Worm (Caenorhabditis elegans): Measurements from ENCODE around the gene Y116A8C.37.

The Y116A8C.37 gene

DNA sequence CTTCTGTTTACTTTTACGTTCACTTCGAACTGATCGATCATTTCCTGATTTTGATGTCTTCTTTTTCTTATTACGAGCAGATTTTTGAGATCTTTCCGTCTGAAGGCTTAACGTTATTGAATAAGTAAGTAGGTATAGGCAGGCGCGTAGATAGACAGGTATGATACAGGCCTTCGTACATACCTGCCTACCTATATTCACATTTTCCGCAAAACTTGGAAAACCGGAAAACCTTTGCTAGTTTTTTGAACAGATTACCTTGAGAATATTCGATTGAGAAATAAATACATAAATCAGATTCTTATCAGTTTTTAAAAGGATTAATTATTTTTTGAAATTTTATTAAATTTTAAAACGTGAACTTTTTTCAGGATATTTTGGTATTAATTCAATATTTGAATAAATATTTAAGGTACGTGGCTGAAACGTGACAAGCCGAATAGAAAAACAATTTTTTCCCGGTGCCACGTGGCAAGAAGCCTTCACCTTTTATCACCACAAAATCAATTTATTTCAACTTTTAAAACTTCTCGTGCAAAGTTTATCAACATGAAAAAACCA is at the start of gene Y116A8C.37, which contains the start of gene Y116A8C.38:
TSS of gene Y116A8C.37 (minus strand) at position 101 of the 561 bp plus-strand sequence.
TSS of gene Y116A8C.38 (plus strand) at position 511 of the 561 bp plus-strand sequence.
- TF ChIP-seq hlh-1 (tag; optimal IDR thresholded peaks at IDR 0.05), result no peak

- TF ChIP-seq ceh-39 (tag; optimal IDR thresholded peaks at IDR 0.05) (no peak), lin-13 (tag; optimal IDR thresholded peaks at IDR 0.05) (no peak), hlh-1 (tag; optimal IDR thresholded peaks at IDR 0.05) (no peak)
These were observed 48.6 kb upstream of the Y116A8C.37 start for ce11 chrIV:17179565-17179964.

DNA sequence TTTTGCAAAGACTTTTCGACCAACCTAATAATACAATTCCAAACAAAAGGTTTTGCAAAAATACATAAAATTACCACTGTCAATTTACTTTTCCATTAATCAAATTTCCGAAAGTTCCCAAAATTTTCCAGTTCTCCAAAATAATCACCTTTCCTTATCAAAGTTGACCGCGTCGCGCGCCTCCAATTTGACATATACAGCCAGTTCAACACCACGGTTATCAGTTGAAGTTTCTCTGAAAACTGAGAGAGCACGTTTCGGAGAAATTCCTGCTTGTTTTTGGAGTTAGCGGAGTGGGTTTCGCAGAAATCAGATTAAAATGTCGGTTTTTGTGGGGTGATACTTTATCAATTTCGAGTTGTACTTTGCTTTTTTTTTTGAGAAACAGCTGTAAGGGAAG is 48.1 kb upstream of the Y116A8C.37 start:
- TF ChIP-seq flh-1 (GFP tag; optimal IDR thresholded peaks at IDR 0.05) (no peak), drap-1 (GFP tag; optimal IDR thresholded peaks at IDR 0.05) (no peak), hlh-1 (tag; optimal IDR thresholded peaks at IDR 0.05) (no peak), zip-8 (tag; optimal IDR thresholded peaks at IDR 0.05) (no peak), pha-4 (tag; optimal IDR thresholded peaks at IDR 0.05) (no peak), sem-2 (GFP tag; optimal IDR thresholded peaks at IDR 0.05) (no peak)

ce11 chrIV:17176177-17176576 is 45.2 kb upstream of the Y116A8C.37 start, which contains the start of gene C52D10.3:
Gene C52D10.3 (plus strand): TSS chrIV:17176477.
- TF ChIP-seq M03D4.4 (tag; optimal IDR thresholded peaks at IDR 0.05) (no peak), pha-4 (tag; optimal IDR thresholded peaks at IDR 0.05) (no peak), sptf-1 (tag; optimal IDR thresholded peaks at IDR 0.05) (no peak), snpc-4 (tag; optimal IDR thresholded peaks at IDR 0.05) (no peak), sem-2 (GFP tag; optimal IDR thresholded peaks at IDR 0.05) (no peak), zip-8 (tag; optimal IDR thresholded peaks at IDR 0.05) (no peak), unc-39 (tag; optimal IDR thresholded peaks at IDR 0.05) (no peak), unc-62 (GFP tag; optimal IDR thresholded peaks at IDR 0.05) (no peak), ham-2 (GFP tag; optimal IDR thresholded peaks at IDR 0.05) (no peak)

DNA sequence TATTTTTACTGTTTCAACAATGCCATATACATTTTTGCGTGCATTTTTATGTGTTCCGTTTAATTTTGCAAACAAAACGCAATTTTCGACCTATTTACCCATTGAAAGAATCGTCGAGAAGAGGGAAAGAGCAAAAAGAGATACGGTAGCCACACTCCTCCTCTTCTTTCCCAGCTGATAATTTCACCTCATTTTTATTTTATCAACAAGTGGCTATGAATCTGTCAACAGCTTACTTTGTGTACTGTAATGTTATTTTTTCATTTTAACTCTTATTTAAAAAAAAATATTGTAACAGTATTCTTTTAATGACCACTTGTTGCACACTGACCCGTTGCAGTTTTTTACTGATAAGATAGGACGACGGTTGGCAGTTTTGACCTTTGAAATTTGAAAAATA is 44.0 kb upstream of the Y116A8C.37 start:
- no peak for TF ChIP-seq ceh-83 (GFP tag; optimal IDR thresholded peaks at IDR 0.05)
- TF ChIP-seq mab-5 (tag; optimal IDR thresholded peaks at IDR 0.05), result no peak
- no peak for TF ChIP-seq ham-2 (GFP tag; optimal IDR thresholded peaks at IDR 0.05)
- TF ChIP-seq unc-39 (tag; optimal IDR thresholded peaks at IDR 0.05), result no peak
- no peak for TF ChIP-seq nhr-12 (tag; optimal IDR thresholded peaks at IDR 0.05)
- TF ChIP-seq cnd-1 (tag; optimal IDR thresholded peaks at IDR 0.05), result no peak
- TF ChIP-seq pha-4 (tag; optimal IDR thresholded peaks at IDR 0.05), result no peak

DNA sequence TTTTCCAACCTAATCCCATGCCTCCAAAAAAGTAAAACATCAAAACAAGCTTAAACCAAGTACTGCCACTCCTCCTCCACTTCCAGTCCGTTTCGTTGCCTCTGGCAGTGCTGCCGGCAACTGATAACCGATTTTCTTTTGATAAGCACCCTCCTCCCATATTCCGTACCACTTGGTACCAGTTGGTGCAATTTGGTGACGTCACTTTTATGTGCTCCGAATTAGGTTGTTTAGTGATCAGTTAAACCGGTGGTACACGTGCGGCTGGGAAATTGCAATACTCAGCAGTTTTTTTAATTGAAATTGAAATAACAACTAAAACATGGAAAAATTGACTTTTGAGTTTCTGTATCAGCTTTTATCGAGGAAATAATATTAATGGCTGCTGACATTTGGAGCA is 43.2 kb upstream of the Y116A8C.37 start:
- TF ChIP-seq lin-32 (GFP tag; optimal IDR thresholded peaks at IDR 0.05) (no peak), unc-62 (GFP tag; optimal IDR thresholded peaks at IDR 0.05) (no peak), tbx-8 (GFP tag; optimal IDR thresholded peaks at IDR 0.05) (no peak), M03D4.4 (tag; optimal IDR thresholded peaks at IDR 0.05) (no peak), cnd-1 (tag; optimal IDR thresholded peaks at IDR 0.05) (no peak), nhr-2 (tag; optimal IDR thresholded peaks at IDR 0.05) (no peak), sem-2 (GFP tag; optimal IDR thresholded peaks at IDR 0.05) (no peak), nhr-237 (tag; optimal IDR thresholded peaks at IDR 0.05) (no peak), hlh-1 (tag; optimal IDR thresholded peaks at IDR 0.05) (no peak), nhr-28 (tag; optimal IDR thresholded peaks at IDR 0.05) (no peak), unc-120 (tag; optimal IDR thresholded peaks at IDR 0.05; ENCODE audit: poor library complexity, severe bottlenecking) (no peak), ceh-83 (GFP tag; optimal IDR thresholded peaks at IDR 0.05) (no peak), snpc-4 (tag; optimal IDR thresholded peaks at IDR 0.05) (no peak), ztf-11 (tag; optimal IDR thresholded peaks at IDR 0.05) (no peak)

DNA sequence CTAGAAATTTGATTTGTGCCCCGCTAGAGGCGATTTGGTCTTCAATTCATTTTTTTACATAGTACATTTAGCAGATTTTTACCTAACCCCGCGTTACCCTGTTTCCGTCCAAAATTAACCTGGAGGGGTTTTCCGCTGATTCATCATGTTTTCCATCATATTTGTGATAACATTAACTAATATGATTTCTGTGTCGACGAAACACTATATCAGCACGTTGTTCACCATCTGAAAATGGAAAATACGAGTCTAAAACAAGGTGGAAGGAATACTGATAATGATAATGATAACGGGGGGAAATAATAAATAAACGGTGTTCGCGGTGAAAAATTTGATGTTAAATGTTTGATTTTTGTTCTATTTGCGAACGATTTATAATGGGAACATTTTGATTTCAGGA is 40.8 kb upstream of the Y116A8C.37 start:
- TF ChIP-seq unc-39 (tag; optimal IDR thresholded peaks at IDR 0.05), result no peak
- TF ChIP-seq mep-1 (tag; optimal IDR thresholded peaks at IDR 0.05), result no peak
- no peak for TF ChIP-seq sem-2 (GFP tag; optimal IDR thresholded peaks at IDR 0.05)
- no peak for TF ChIP-seq ham-2 (GFP tag; optimal IDR thresholded peaks at IDR 0.05)
- TF ChIP-seq nhr-12 (tag; optimal IDR thresholded peaks at IDR 0.05), result no peak
- TF ChIP-seq tbx-8 (GFP tag; optimal IDR thresholded peaks at IDR 0.05), result no peak
- no peak for TF ChIP-seq hlh-1 (tag; optimal IDR thresholded peaks at IDR 0.05)
- TF ChIP-seq cnd-1 (tag; optimal IDR thresholded peaks at IDR 0.05), result no peak
- no peak for TF ChIP-seq pha-4 (tag; optimal IDR thresholded peaks at IDR 0.05)
- no peak for TF ChIP-seq elt-1 (tag; optimal IDR thresholded peaks at IDR 0.05; ENCODE audit: borderline replicate concordance, insufficient read depth)
- no peak for TF ChIP-seq snpc-4 (tag; optimal IDR thresholded peaks at IDR 0.05)
- no peak for TF ChIP-seq lsy-2 (tag; optimal IDR thresholded peaks at IDR 0.05)
- no peak for TF ChIP-seq zip-8 (tag; optimal IDR thresholded peaks at IDR 0.05)
